Fruit fly (Drosophila melanogaster): ENCODE results near the gene Prp5.

Gene Prp5

DNA sequence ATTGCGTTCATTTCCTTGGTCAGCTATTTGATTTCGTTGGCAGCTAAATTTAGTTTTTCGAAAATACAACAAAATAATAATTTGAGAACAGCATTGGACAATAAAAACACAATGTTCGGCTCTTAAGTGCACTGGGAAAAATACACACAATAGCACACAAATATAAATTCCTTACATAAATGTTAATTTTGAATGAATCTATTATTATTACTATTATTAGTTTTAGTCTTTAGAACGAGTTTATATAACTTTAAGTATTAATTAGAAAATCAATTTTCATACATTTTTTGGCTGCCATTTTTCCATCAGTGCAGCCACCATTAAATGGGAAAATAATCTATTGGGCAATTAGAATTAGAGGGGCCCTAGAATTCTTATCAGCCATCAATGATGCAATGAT, 35.1 kb upstream of the Prp5 start:
- no peak for TF ChIP-seq CG17801 (GFP tag; optimal IDR thresholded peaks at IDR 0.05; ENCODE audit: partially characterized antibody)

dm6 chrX:15312074-15312881, 32.7 kb upstream of the Prp5 start:
- TF ChIP-seq CG17801 (GFP tag; optimal IDR thresholded peaks at IDR 0.05; ENCODE audit: partially characterized antibody): peak; percentile 74

dm6 chrX:15312882-15313154, 32.2 kb upstream of the Prp5 start:
- TF ChIP-seq CG17801 (GFP tag; optimal IDR thresholded peaks at IDR 0.05; ENCODE audit: partially characterized antibody): no peak

dm6 chrX:15313389-15313788, 31.6 kb upstream of the Prp5 start:
- TF ChIP-seq CG17801 (GFP tag; optimal IDR thresholded peaks at IDR 0.05; ENCODE audit: partially characterized antibody): no peak

DNA sequence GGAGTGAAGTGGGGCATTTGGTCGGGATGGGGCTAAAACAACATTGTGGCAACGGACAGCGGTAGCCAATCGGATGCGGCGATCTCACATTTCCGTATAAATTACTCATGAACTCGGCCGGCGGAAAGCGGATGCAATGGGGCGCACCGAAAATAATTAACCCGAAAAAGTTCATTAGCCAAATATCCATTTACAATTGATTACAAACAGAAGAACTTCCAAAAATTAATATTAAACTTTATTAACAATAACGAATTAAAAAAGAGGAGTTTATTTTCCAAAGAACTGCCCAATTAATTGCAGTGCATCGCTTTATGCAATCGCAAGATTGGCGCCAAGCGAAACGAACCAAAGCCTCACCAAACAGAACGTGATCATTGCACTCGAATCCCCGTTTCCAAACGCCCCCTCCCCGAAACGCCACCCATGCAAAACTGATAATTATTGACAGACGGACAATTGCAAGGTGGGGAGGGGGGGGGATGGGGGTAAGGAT, 31.1 kb upstream of the Prp5 start:
- peak; percentile 56 for TF ChIP-seq CG17801 (GFP tag; optimal IDR thresholded peaks at IDR 0.05; ENCODE audit: partially characterized antibody)

DNA sequence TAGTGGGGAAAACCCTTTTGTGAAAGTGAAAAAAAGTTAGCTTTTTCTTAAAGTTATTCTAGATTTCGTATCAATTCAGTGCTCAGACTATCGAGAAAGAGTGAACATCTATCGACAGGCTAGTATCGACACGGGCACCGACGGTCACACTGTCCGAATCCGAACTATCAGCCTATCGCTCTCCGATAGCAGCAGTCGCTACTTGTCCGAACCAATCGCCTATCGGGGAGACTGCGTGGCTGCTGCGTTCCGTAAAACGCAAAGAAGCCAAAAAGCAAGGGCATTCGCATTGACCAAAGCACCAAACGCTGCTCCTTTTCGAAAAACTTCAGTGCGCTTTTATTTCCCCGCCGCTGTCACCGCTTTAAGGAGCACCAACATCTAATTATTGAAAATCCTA, 25.7 kb upstream of the Prp5 start, which contains the start of gene Top1:
Gene Top1 (plus strand): TSS at position 190 of the 400 bp plus-strand sequence.
- TF ChIP-seq CG17801 (GFP tag; optimal IDR thresholded peaks at IDR 0.05; ENCODE audit: partially characterized antibody): peak; percentile 31

dm6 chrX:15319699-15320482, 25.1 kb upstream of the Prp5 start:
- TF ChIP-seq CG17801 (GFP tag; optimal IDR thresholded peaks at IDR 0.05; ENCODE audit: partially characterized antibody): no peak

DNA sequence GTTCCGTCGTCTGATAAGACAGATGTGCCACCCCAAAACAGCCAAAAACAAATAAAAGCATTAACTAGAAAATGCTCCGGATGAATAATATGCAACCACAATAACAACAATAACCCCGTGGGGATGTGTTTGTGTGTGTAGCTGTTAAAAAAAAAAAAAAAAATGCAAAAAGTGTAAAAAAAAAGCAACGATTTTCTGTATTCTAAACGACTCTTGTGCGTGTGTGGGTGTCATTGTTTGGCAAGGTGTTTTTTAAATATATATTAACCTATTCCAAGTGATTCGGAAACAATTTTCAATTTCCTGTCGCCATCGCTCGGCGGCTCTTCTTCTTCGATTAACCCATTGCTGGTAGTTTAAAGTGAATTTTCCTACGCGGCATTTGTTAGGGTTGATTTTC, 24.4 kb upstream of the Prp5 start:
- peak; percentile 38 for TF ChIP-seq CG17801 (GFP tag; optimal IDR thresholded peaks at IDR 0.05; ENCODE audit: partially characterized antibody)

DNA sequence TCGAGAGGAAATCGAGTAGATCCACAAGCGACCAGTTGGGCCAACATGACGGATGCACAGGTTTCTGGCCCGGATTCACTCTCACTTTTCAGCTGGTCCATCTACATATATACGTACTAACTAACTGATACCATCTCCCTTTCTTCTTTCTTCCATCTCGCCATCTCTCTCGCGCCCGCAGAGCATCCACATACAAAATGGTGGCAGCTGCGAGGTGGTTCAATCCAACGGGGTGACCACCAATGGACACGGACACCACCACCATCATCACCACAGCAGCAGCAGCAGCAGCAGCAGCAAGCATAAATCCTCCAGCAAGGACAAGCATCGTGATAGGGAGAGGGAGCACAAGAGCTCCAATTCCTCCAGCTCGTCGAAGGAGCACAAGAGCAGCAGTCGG, 24.0 kb upstream of the Prp5 start:
- no peak for TF ChIP-seq CG17801 (GFP tag; optimal IDR thresholded peaks at IDR 0.05; ENCODE audit: partially characterized antibody)

- TF ChIP-seq CG17801 (GFP tag; optimal IDR thresholded peaks at IDR 0.05; ENCODE audit: partially characterized antibody): peak; percentile 77
These were observed 21.6 kb upstream of the Prp5 start for dm6 chrX:15323302-15323880.

- no peak for TF ChIP-seq CG17801 (GFP tag; optimal IDR thresholded peaks at IDR 0.05; ENCODE audit: partially characterized antibody)
These were observed 16.7 kb upstream of the Prp5 start, which contains the start of gene dah for dm6 chrX:15328148-15328718. TSS of gene dah (plus strand) at chrX:15328342.

dm6 chrX:15333066-15333874, 11.7 kb upstream of the Prp5 start, which contains the start of the genes CG9114 and HDAC6:
TSS of gene CG9114 (minus strand) at chrX:15333154.
TSS of gene HDAC6 (plus strand) at chrX:15333310.
- TF ChIP-seq CG17801 (GFP tag; optimal IDR thresholded peaks at IDR 0.05; ENCODE audit: partially characterized antibody): no peak

dm6 chrX:15334999-15335398, 10.0 kb upstream of the Prp5 start:
- no peak for TF ChIP-seq CG17801 (GFP tag; optimal IDR thresholded peaks at IDR 0.05; ENCODE audit: partially characterized antibody)

DNA sequence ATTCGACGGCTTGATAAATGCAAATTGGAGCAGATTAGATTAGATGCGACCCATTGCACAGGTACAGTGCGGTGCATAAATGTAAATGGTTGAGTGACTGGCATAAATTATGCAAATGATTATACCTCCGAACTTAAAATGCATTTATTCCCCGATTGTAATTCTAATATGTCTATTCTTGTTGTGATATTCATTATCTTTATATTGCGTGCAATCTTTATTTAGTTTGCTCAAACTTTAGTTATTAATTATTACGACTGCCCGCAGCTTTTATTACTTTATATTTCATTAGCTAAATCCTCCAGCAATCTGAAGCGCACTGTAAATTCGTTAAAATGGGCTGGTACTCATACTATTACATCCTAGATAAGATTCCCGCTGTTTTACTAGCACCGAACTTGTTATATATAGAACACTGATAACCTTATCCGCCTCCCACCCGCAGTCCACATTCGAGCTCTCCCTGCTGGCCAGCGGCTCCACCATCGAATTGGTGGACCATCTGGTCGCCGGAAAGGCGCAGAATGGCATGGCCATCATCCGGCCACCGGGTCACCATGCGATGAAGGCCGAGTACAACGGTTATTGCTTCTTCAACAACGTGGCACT, 9.0 kb upstream of the Prp5 start:
- peak; percentile 77 for TF ChIP-seq CG17801 (GFP tag; optimal IDR thresholded peaks at IDR 0.05; ENCODE audit: partially characterized antibody)

Data from ovary, adult (tissue).